Worm (Caenorhabditis elegans) whole organism, L4/young adult: ENCODE measurements around the gene K10G6.9.

ENCODE experiments used
- W03F9.2 ChIP-seq: fragments of 150-350 bp; optimal IDR thresholded peaks from 2 replicates; lab custom pipeline; 2014; ENCODE audit warnings: missing biosample characterization, missing genetic modification characterization
- dao-5 ChIP-seq: sonication (generic microtip); optimal IDR thresholded peaks from 2 replicates; lab custom pipeline; 2016; ENCODE audit warnings: missing genotype, missing genetic modification characterization, moderate library complexity, missing compliant biosample characterization
- him-1 ChIP-seq: sonication (generic microtip); optimal IDR thresholded peaks from 2 replicates; lab custom pipeline; 2016; ENCODE audit warnings: missing genotype, missing genetic modification reagents, missing genetic modification characterization, missing compliant biosample characterization

Gene K10G6.9

ce11 chrII:3992660-3993245 is 20.7 kb downstream of the K10G6.9 start, which contains the start of gene Y14H12A.1:
Gene Y14H12A.1 (plus strand): TSS chrII:3993195.
- TF ChIP-seq him-1: no peak
- TF ChIP-seq W03F9.2 (tag; lab: Kevin White, UChicago): no peak
- TF ChIP-seq dao-5 (tag; lab: Kevin White, UChicago): no peak

- TF ChIP-seq him-1 (no peak), dao-5 (tag; lab: Kevin White, UChicago) (no peak), W03F9.2 (tag; lab: Kevin White, UChicago) (no peak)
Observed at ce11 chrII:3996005-3996404, 23.9 kb downstream of the K10G6.9 start, which contains the start of gene clc-22. Gene clc-22 (minus strand): TSS chrII:3996075.

DNA sequence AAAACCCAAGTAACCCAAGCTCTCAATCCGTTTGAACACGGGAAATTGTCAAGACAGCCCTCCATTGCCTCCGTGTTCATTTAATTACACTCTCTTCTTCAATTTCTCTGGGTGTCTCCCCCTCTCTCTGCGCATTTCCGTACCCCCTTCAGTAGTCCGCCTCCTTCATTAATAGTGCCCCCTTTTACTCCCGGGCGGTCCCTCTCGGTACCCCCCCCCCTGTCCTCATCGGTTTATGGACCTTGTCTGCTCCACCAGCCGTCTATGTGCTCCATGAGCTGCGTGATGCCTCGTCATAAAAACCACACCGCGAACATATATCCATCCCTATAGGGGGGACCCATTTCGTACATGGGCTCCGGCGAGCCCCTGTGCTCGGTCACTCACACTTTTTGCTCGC is 27.5 kb downstream of the K10G6.9 start:
- no peak for TF ChIP-seq W03F9.2 (tag; lab: Kevin White, UChicago)
- no peak for TF ChIP-seq dao-5 (tag; lab: Kevin White, UChicago)
- TF ChIP-seq him-1: no peak

DNA sequence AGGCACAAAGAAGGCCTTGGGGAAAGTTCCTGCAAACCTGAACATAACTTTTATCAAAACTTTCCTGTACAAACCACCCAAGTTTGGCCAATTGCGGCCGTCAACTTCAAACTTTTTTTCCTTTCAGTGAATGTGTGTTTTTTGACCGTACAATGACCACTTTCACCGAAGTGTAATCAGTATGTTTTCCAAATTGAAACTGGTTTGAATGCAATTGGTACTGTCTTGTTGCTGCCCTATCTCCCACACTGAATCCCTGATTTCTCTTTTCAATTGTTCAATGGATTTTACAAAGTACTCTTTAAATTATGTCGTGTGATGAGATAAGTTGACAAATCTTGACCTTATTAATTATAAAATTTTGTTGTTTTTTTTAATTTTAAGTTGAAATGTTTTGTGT is 28.4 kb downstream of the K10G6.9 start:
- TF ChIP-seq W03F9.2 (tag; lab: Kevin White, UChicago) (no peak), him-1 (no peak), dao-5 (tag; lab: Kevin White, UChicago) (no peak)

- TF ChIP-seq him-1 (no peak), dao-5 (tag; lab: Kevin White, UChicago) (no peak), W03F9.2 (tag; lab: Kevin White, UChicago) (no peak)
Observed at ce11 chrII:4002134-4002533, 30.1 kb downstream of the K10G6.9 start.

DNA sequence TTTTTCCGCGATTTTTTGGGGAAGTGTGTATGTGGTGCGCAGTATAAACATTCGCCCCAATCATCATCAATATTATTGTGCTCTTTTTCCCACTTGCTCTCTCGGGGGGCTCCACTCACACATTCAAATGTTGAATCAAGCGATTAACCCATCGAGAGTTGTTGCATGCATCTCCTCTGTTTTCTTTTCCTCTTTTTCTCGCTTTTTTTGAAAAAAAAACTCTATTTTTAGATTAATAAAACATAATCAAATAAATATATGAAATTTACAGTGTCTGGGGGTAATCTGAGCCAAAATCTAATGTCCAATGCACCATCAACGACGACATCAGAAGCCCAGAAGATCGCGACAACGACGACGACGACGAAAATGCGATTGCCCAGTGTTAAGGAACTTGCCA is 32.6 kb downstream of the K10G6.9 start, which contains the start of gene ephx-1:
TSS of gene ephx-1 (plus strand) at position 301 of the 400 bp plus-strand sequence.
- TF ChIP-seq dao-5 (tag; lab: Kevin White, UChicago): no peak
- TF ChIP-seq W03F9.2 (tag; lab: Kevin White, UChicago): no peak
- TF ChIP-seq him-1: no peak

ce11 chrII:4007972-4008371 is 35.9 kb downstream of the K10G6.9 start:
- TF ChIP-seq him-1 (no peak), dao-5 (tag; lab: Kevin White, UChicago) (no peak), W03F9.2 (tag; lab: Kevin White, UChicago) (no peak)

- no peak for TF ChIP-seq dao-5 (tag; lab: Kevin White, UChicago)
- TF ChIP-seq him-1: no peak
- no peak for TF ChIP-seq W03F9.2 (tag; lab: Kevin White, UChicago)
Observed at ce11 chrII:4011518-4011917, 39.5 kb downstream of the K10G6.9 start.

DNA sequence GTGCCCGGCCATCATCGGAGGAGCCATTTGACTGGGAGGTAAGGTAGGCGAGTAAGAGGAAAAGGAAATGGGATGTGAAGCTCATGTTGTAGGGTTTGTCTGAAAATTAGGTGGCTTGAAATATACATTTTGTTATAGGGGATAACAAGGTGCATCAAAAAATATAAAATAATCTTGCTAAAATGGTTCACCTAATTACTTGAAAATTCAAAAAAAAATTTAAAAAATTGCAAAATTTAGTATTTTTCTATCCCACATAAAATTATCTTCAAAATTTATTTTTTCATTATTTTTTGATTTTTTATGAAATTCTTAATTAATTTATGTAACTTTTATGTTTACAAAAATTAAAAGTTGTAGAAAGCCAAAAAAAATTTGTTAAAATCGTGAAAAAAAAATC is 46.6 kb downstream of the K10G6.9 start, which contains the start of gene K07D4.6:
TSS of gene K07D4.6 (minus strand) at position 101 of the 400 bp plus-strand sequence.
- TF ChIP-seq him-1 (no peak), dao-5 (tag; lab: Kevin White, UChicago) (no peak)
